Fruit fly (Drosophila melanogaster) whole organism, wandering third instar larva: ENCODE measurements around the gene sif.

Experiments
- Abd-B ChIP-seq: fragments of >200 bp; optimal IDR thresholded peaks from 2 replicates; lab custom pipeline; 2017; ENCODE audit warnings: missing biosample characterization, missing genetic modification characterization
- CrebA ChIP-seq: fragments of 200-800 bp; sonication (Bioruptor generic); optimal IDR thresholded peaks from 2 replicates; lab custom pipeline; 2016; ENCODE audit warnings: missing biosample characterization, mild to moderate bottlenecking, missing genetic modification characterization, borderline replicate concordance
- Dfd ChIP-seq: fragments of >200 bp; optimal IDR thresholded peaks from 2 replicates; lab custom pipeline; 2017; ENCODE audit warnings: missing biosample characterization, missing genetic modification characterization
- HLH106 ChIP-seq: fragments of 200-800 bp; optimal IDR thresholded peaks from 3 replicates; lab custom pipeline; 2019; ENCODE audit warnings: missing biosample characterization, mild to moderate bottlenecking, missing genetic modification characterization, moderate library complexity
- OdsH ChIP-seq: fragments of 200-800 bp; sonication (Bioruptor generic); optimal IDR thresholded peaks from 2 replicates; lab custom pipeline; 2016; ENCODE audit warnings: missing biosample characterization, mild to moderate bottlenecking, missing genetic modification characterization
- dmrt93B ChIP-seq: fragments of 200-800 bp; sonication (Bioruptor generic); optimal IDR thresholded peaks from 2 replicates; lab custom pipeline; 2018; ENCODE audit warnings: missing biosample characterization, mild to moderate bottlenecking, missing genetic modification characterization
- psq ChIP-seq: fragments of 200-800 bp; sonication (Bioruptor generic); optimal IDR thresholded peaks from 3 replicates; lab custom pipeline; 2017; ENCODE audit warnings: missing biosample characterization, mild to moderate bottlenecking, missing genetic modification characterization, moderate library complexity

DNA sequence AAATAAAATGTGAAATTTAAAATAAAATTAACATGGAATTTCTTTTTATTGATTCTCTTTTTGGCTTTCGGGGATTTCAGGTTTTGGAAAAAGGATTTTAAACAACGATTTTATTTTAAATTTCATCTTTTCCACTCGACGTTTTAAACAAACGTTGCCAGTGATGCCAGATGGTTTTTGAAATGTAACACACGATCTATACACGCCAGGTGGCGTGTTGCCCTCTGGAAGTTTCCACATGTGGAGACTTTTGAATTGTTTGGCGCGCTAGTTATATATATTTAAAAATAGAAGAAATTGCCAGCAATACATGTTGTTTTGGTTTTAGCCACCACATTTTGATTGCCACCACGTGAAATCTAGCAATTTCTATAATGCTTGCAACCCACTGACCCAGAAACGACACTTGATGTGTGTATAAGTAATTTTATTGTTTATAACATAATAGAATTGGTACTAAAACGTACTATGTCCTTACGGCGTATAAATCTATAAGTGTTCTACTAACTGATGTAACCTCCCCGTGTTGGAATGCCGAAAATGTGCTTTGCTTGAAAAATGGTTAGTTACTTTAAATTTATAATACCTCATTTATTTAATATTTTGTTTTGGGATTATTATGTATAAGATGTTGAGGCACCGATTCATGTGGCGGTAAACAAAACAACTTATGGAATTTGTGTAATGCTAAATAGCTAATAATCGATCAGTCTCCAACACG, 92.1 kb downstream of the sif start:
- no peak for TF ChIP-seq OdsH
- TF ChIP-seq dmrt93B: no peak
- no peak for TF ChIP-seq psq (GFP tag; lab: Kevin White, UChicago)
- no peak for TF ChIP-seq CrebA (GFP tag; lab: Kevin White, UChicago)
- no peak for TF ChIP-seq HLH106 (tag; lab: Kevin White, UChicago)
- no peak for TF ChIP-seq Dfd (GFP tag; lab: Kevin White, UChicago)
- no peak for TF ChIP-seq Abd-B (GFP tag; lab: Kevin White, UChicago)
